Worm (Caenorhabditis elegans) whole organism, mixed stage, embryonic: ENCODE measurements around the gene Y82E9BR.22.

Experiments used
- M03D4.4 ChIP-seq: sonication (generic microtip); optimal IDR thresholded peaks from 2 replicates; lab custom pipeline; 2017; ENCODE audit warnings: mild to moderate bottlenecking, missing genetic modification characterization, missing compliant biosample characterization
- elt-3 ChIP-seq: fragments of 150-350 bp; optimal IDR thresholded peaks from 2 replicates; lab custom pipeline; 2014; ENCODE audit warnings: missing biosample characterization, missing genetic modification characterization
- lin-13 ChIP-seq: fragments of 150-350 bp; optimal IDR thresholded peaks from 2 replicates; lab custom pipeline; 2014; ENCODE audit warnings: missing biosample characterization, missing genetic modification characterization
- lsy-2 ChIP-seq: fragments of 150-350 bp; optimal IDR thresholded peaks from 2 replicates; lab custom pipeline; 2014; ENCODE audit warnings: missing biosample characterization, missing genetic modification characterization
- mep-1 ChIP-seq: fragments of 150-350 bp; optimal IDR thresholded peaks from 2 replicates; lab custom pipeline; 2017; ENCODE audit warnings: missing biosample characterization, missing genetic modification reagents, missing genetic modification characterization, inconsistent platforms
- nhr-237 ChIP-seq: fragments of 150-350 bp; optimal IDR thresholded peaks from 2 replicates; lab custom pipeline; 2014; ENCODE audit warnings: missing biosample characterization, missing genetic modification characterization
- nhr-28 ChIP-seq: fragments of 150-350 bp; optimal IDR thresholded peaks from 2 replicates; lab custom pipeline; 2014; ENCODE audit warnings: missing biosample characterization, missing genetic modification characterization
- nhr-76 ChIP-seq: sonication (generic microtip); optimal IDR thresholded peaks from 2 replicates; lab custom pipeline; 2017; ENCODE audit warnings: missing biosample characterization, missing genetic modification characterization
- pha-4 ChIP-seq: fragments of 150-350 bp; optimal IDR thresholded peaks from 2 replicates; lab custom pipeline; 2018; ENCODE audit warnings: missing biosample characterization, missing genetic modification reagents, missing genetic modification characterization
- snpc-4 ChIP-seq: fragments of 150-350 bp; optimal IDR thresholded peaks from 2 replicates; lab custom pipeline; 2014; ENCODE audit warnings: missing biosample characterization, missing genetic modification characterization
- sptf-1 ChIP-seq: sonication (generic microtip); optimal IDR thresholded peaks from 2 replicates; lab custom pipeline; 2017; ENCODE audit warnings: mild to moderate bottlenecking, missing genetic modification characterization, moderate library complexity, missing compliant biosample characterization
- unc-39 ChIP-seq: fragments of 150-350 bp; optimal IDR thresholded peaks from 2 replicates; lab custom pipeline; 2014; ENCODE audit warnings: missing biosample characterization, missing genetic modification characterization
- unc-62 ChIP-seq: fragments of 150-350 bp; optimal IDR thresholded peaks from 2 replicates; lab custom pipeline; 2014; ENCODE audit warnings: missing biosample characterization, missing genetic modification reagents, missing genetic modification characterization
- ztf-11 ChIP-seq: fragments of 150-350 bp; optimal IDR thresholded peaks from 2 replicates; lab custom pipeline; 2014; ENCODE audit warnings: missing biosample characterization, missing genetic modification characterization

DNA sequence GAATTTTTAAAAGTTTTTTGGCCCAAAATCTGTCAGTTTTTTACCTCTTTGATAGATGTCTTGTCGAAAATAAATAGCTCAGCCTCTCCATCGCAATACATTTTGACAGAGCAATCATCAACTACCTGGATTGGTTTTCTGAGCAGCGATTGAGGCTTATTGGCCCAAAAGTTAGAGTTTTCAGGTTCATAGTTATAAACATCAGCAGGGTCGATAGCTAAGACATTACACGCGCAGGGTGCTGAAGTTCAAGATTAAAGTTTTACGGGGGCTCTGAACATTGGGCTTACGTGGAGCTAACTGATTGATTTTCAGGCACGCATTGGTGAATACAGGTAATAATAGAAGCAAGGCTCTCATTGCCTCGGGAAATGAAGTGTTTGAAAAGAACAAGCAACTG is 49.4 kb downstream of the Y82E9BR.22 start, which contains the start of gene Y82E9BR.9:
- no peak for TF ChIP-seq ztf-11 (tag; lab: Kevin White, UChicago)
- TF ChIP-seq nhr-76 (tag; lab: Kevin White, UChicago): no peak
- TF ChIP-seq lsy-2: no peak
- TF ChIP-seq snpc-4 (tag; lab: Kevin White, UChicago): no peak
- no peak for TF ChIP-seq unc-62 (GFP tag; lab: Kevin White, UChicago)
- TF ChIP-seq mep-1 (tag; lab: Kevin White, UChicago): no peak
- no peak for TF ChIP-seq pha-4 (tag; lab: Kevin White, UChicago)
- TF ChIP-seq unc-39: no peak
- no peak for TF ChIP-seq nhr-237
- no peak for TF ChIP-seq lin-13
- TF ChIP-seq sptf-1: no peak
- no peak for TF ChIP-seq M03D4.4 (tag; lab: Kevin White, UChicago)
- TF ChIP-seq nhr-28 (tag; lab: Kevin White, UChicago): no peak
- no peak for TF ChIP-seq elt-3 (tag; lab: Kevin White, UChicago)
